Worm (Caenorhabditis elegans): ENCODE data around the gene F11D5.1.

DNA sequence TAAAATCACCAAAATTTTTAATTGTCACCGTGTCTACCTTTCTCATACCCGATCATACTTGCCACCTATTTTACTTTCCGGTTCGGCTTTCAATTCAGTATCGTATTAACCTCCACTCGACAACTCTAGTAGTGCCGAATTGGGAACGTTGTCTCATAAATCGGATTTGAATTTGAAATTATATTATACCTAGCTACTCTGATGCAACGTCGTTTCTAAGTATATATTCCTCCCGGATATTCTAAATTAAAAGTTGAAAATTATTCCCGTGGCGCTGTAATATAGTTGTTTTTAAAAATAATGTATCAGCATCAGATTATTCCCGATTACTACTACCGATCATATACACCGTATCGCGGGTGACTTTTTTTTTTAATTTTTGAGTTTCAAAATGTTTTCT is 35.7 kb downstream of the F11D5.1 start, which contains the start of gene ZK563.2:
- TF ChIP-seq mdl-1 (tag; optimal IDR thresholded peaks at IDR 0.05) (no peak), nhr-77 (tag; optimal IDR thresholded peaks at IDR 0.05) (no peak), sea-2 (GFP tag; optimal IDR thresholded peaks at IDR 0.05) (no peak), nhr-25 (tag; optimal IDR thresholded peaks at IDR 0.05) (no peak), elt-1 (tag; optimal IDR thresholded peaks at IDR 0.05) (no peak), lin-39 (tag; optimal IDR thresholded peaks at IDR 0.05) (no peak), pha-4 (tag; optimal IDR thresholded peaks at IDR 0.05) (no peak), nhr-23 (tag; optimal IDR thresholded peaks at IDR 0.05) (no peak), nhr-12 (tag; optimal IDR thresholded peaks at IDR 0.05) (no peak), unc-62 (GFP tag; optimal IDR thresholded peaks at IDR 0.05) (no peak), fos-1 (tag; optimal IDR thresholded peaks at IDR 0.05) (no peak), elt-2 (tag; optimal IDR thresholded peaks at IDR 0.05) (no peak), ama-1 (optimal IDR thresholded peaks at IDR 0.05) (no peak)

Measured in whole organism, L3 larva.